Worm (Caenorhabditis elegans) whole organism, late embryonic: ENCODE results near the gene arl-1.

Experiments
- C08G9.2 ChIP-seq: sonication (generic microtip); optimal IDR thresholded peaks from 2 replicates; lab custom pipeline; 2016; ENCODE audit warnings: mild to moderate bottlenecking, missing genetic modification characterization, moderate library complexity, missing compliant biosample characterization
- C38D4.7 ChIP-seq: fragments of 200-800 bp; sonication (Bioruptor generic); optimal IDR thresholded peaks from 2 replicates; lab custom pipeline; 2018; ENCODE audit warnings: mild to moderate bottlenecking, missing genetic modification characterization, moderate library complexity, missing compliant biosample characterization
- F13H6.1 ChIP-seq: sonication (generic microtip); optimal IDR thresholded peaks from 2 replicates; lab custom pipeline; 2016; ENCODE audit warnings: missing genetic modification characterization, missing compliant biosample characterization
- K09A11.1 ChIP-seq: sonication (generic microtip); optimal IDR thresholded peaks from 2 replicates; lab custom pipeline; 2017; ENCODE audit warnings: antibody characterized with exemption, mild to moderate bottlenecking, missing genetic modification characterization, missing compliant biosample characterization; ENCODE audit not compliant: insufficient read depth
- Y22D7AL.16 ChIP-seq: sonication (generic microtip); optimal IDR thresholded peaks from 2 replicates; lab custom pipeline; 2016; ENCODE audit warnings: missing genetic modification characterization, missing compliant biosample characterization
- ahr-1 ChIP-seq: sonication (generic microtip); optimal IDR thresholded peaks from 2 replicates; lab custom pipeline; 2016; ENCODE audit warnings: missing genetic modification characterization, missing compliant biosample characterization
- ama-1 ChIP-seq: fragments of 150-350 bp; optimal IDR thresholded peaks from 2 replicates; lab custom pipeline; 2014
- ceh-18 ChIP-seq: sonication (generic microtip); optimal IDR thresholded peaks from 2 replicates; lab custom pipeline; 2016; ENCODE audit warnings: missing genetic modification characterization, missing compliant biosample characterization
- ceh-19 ChIP-seq: fragments of 200-800 bp; sonication (Bioruptor generic); optimal IDR thresholded peaks from 2 replicates; lab custom pipeline; 2018; ENCODE audit warnings: mild to moderate bottlenecking, missing genetic modification characterization, missing compliant biosample characterization
- ceh-2 ChIP-seq: sonication (generic microtip); optimal IDR thresholded peaks from 2 replicates; lab custom pipeline; 2016; ENCODE audit warnings: missing genotype, missing genetic modification characterization, missing compliant biosample characterization
- ceh-22 ChIP-seq: sonication (generic microtip); optimal IDR thresholded peaks from 2 replicates; lab custom pipeline; 2017; ENCODE audit warnings: missing biosample characterization, missing genetic modification characterization
- ceh-30 ChIP-seq: fragments of 150-350 bp; optimal IDR thresholded peaks from 2 replicates; lab custom pipeline; 2014; ENCODE audit warnings: missing biosample characterization, missing genetic modification characterization
- ceh-31 ChIP-seq: sonication (generic microtip); optimal IDR thresholded peaks from 2 replicates; lab custom pipeline; 2016; ENCODE audit warnings: missing genetic modification characterization, missing compliant biosample characterization
- ceh-45 ChIP-seq: fragments of 200-800 bp; sonication (Bioruptor generic); IDR thresholded peaks from 2 replicates; pipeline ENCODE4 v1.3.6; 2022; ENCODE audit warnings: missing genetic modification reagents, missing genetic modification characterization, missing compliant biosample characterization
- ceh-48 ChIP-seq: sonication (generic microtip); optimal IDR thresholded peaks from 2 replicates; lab custom pipeline; 2016; ENCODE audit warnings: missing genetic modification characterization, inconsistent platforms, missing compliant biosample characterization
- ceh-9 ChIP-seq: sonication (generic microtip); optimal IDR thresholded peaks from 2 replicates; lab custom pipeline; 2016; ENCODE audit warnings: mild to moderate bottlenecking, missing genetic modification characterization, inconsistent platforms, missing compliant biosample characterization
- che-1 ChIP-seq: sonication (generic microtip); optimal IDR thresholded peaks from 2 replicates; lab custom pipeline; 2016; ENCODE audit warnings: mild to moderate bottlenecking, missing genetic modification characterization, missing compliant biosample characterization
- dmd-4 ChIP-seq: sonication (generic microtip); optimal IDR thresholded peaks from 2 replicates; lab custom pipeline; 2016; ENCODE audit warnings: borderline replicate concordance, missing genetic modification characterization, missing compliant biosample characterization
- elt-4 ChIP-seq: sonication (generic microtip); optimal IDR thresholded peaks from 2 replicates; lab custom pipeline; 2016; ENCODE audit warnings: missing genetic modification characterization, missing compliant biosample characterization
- ets-4 ChIP-seq: sonication (generic microtip); optimal IDR thresholded peaks from 2 replicates; lab custom pipeline; 2016; ENCODE audit warnings: missing genetic modification characterization, missing compliant biosample characterization
- fax-1 ChIP-seq: sonication (generic microtip); optimal IDR thresholded peaks from 2 replicates; lab custom pipeline; 2016; ENCODE audit warnings: missing genotype, missing genetic modification characterization, missing compliant biosample characterization
- fkh-10 ChIP-seq: fragments of 150-350 bp; optimal IDR thresholded peaks from 2 replicates; lab custom pipeline; 2014; ENCODE audit warnings: missing biosample characterization, missing genetic modification reagents, missing genetic modification characterization
- gmeb-2 ChIP-seq: sonication (generic microtip); optimal IDR thresholded peaks from 2 replicates; lab custom pipeline; 2016; ENCODE audit warnings: missing genetic modification characterization, inconsistent platforms, missing compliant biosample characterization
- hlh-30 ChIP-seq: sonication (generic microtip); optimal IDR thresholded peaks from 2 replicates; lab custom pipeline; 2017; ENCODE audit warnings: antibody characterized with exemption, missing genetic modification characterization, missing compliant biosample characterization; ENCODE audit not compliant: insufficient read depth
- lin-11 ChIP-seq: fragments of 200-800 bp; sonication (Bioruptor generic); optimal IDR thresholded peaks from 2 replicates; lab custom pipeline; 2018; ENCODE audit warnings: mild to moderate bottlenecking, missing genetic modification characterization, missing compliant biosample characterization
- mec-3 ChIP-seq: sonication (generic microtip); optimal IDR thresholded peaks from 2 replicates; lab custom pipeline; 2016; ENCODE audit warnings: borderline replicate concordance, missing genetic modification characterization, missing compliant biosample characterization
- nfya-1 ChIP-seq: sonication (generic microtip); optimal IDR thresholded peaks from 2 replicates; lab custom pipeline; 2017; ENCODE audit warnings: missing genetic modification characterization, mild to moderate bottlenecking, missing compliant biosample characterization, antibody characterized with exemption, moderate library complexity
- nhr-11 ChIP-seq: fragments of 150-350 bp; optimal IDR thresholded peaks from 2 replicates; lab custom pipeline; 2014; ENCODE audit warnings: missing biosample characterization, missing genetic modification characterization
- npax-4 ChIP-seq: sonication (generic microtip); optimal IDR thresholded peaks from 2 replicates; lab custom pipeline; 2016; ENCODE audit warnings: missing genetic modification characterization, missing compliant biosample characterization
- pag-3 ChIP-seq: sonication (generic microtip); optimal IDR thresholded peaks from 2 replicates; lab custom pipeline; 2016; ENCODE audit warnings: missing compliant biosample characterization, missing genetic modification characterization, borderline replicate concordance
- pat-9 ChIP-seq: fragments of 200-800 bp; sonication (Bioruptor generic); optimal IDR thresholded peaks from 2 replicates; lab custom pipeline; 2018; ENCODE audit warnings: mild to moderate bottlenecking, missing genetic modification characterization, moderate library complexity, missing compliant biosample characterization
- pax-1 ChIP-seq: fragments of 150-350 bp; optimal IDR thresholded peaks from 2 replicates; lab custom pipeline; 2014; ENCODE audit warnings: missing biosample characterization, missing genetic modification characterization
- pha-2 ChIP-seq: sonication (generic microtip); optimal IDR thresholded peaks from 2 replicates; lab custom pipeline; 2017; ENCODE audit warnings: mild to moderate bottlenecking, missing genetic modification characterization, missing compliant biosample characterization
- pha-4 ChIP-seq: fragments of 150-350 bp; optimal IDR thresholded peaks from 2 replicates; lab custom pipeline; 2018; ENCODE audit warnings: missing biosample characterization, missing genetic modification reagents, missing genetic modification characterization
- pros-1 ChIP-seq: fragments of 150-350 bp; optimal IDR thresholded peaks from 2 replicates; lab custom pipeline; 2014; ENCODE audit warnings: missing biosample characterization, missing genetic modification reagents, missing genetic modification characterization
- ref-2 ChIP-seq: sonication (generic microtip); optimal IDR thresholded peaks from 2 replicates; lab custom pipeline; 2016; ENCODE audit warnings: missing genetic modification characterization, missing compliant biosample characterization
- rnt-1 ChIP-seq: sonication (generic microtip); optimal IDR thresholded peaks from 2 replicates; lab custom pipeline; 2016; ENCODE audit warnings: missing genetic modification characterization, missing compliant biosample characterization
- sdc-2 ChIP-seq: sonication (generic microtip); optimal IDR thresholded peaks from 2 replicates; lab custom pipeline; 2016; ENCODE audit warnings: missing genotype, missing genetic modification characterization, missing compliant biosample characterization
- sox-2 ChIP-seq: fragments of 200-800 bp; sonication (Bioruptor generic); IDR thresholded peaks from 2 replicates; pipeline ENCODE4 v1.3.6; 2022; ENCODE audit warnings: missing genetic modification reagents, missing genetic modification characterization, missing compliant biosample characterization
- syd-9 ChIP-seq: sonication (generic microtip); optimal IDR thresholded peaks from 2 replicates; lab custom pipeline; 2016; ENCODE audit warnings: mild to moderate bottlenecking, missing genetic modification characterization, moderate library complexity, missing compliant biosample characterization
- tbx-2 ChIP-seq: sonication (generic microtip); optimal IDR thresholded peaks from 2 replicates; lab custom pipeline; 2016; ENCODE audit warnings: missing genetic modification characterization, missing compliant biosample characterization
- tbx-7 ChIP-seq: sonication (generic microtip); optimal IDR thresholded peaks from 2 replicates; lab custom pipeline; 2016; ENCODE audit warnings: missing genotype, missing genetic modification characterization, missing compliant biosample characterization
- unc-3 ChIP-seq, 2 experiments: fragments of 200-800 bp in 1 of 2; sonication (Bioruptor generic) in 1 of 2; sonication (generic microtip) in 1 of 2; conservative IDR thresholded peaks in 1 of 2; optimal IDR thresholded peaks in 1 of 2; 2 replicates each; pipeline versions ENCODE4 v1.3.6 to Lab custom; 2016 to 2022; ENCODE audit warnings: missing compliant biosample characterization in 2 of 2, missing genetic modification characterization in 2 of 2, missing genetic modification reagents in 1 of 2
- unc-42 ChIP-seq: sonication (generic microtip); optimal IDR thresholded peaks from 2 replicates; lab custom pipeline; 2016; ENCODE audit warnings: missing genotype, missing genetic modification characterization, missing compliant biosample characterization
- unc-55 ChIP-seq: sonication (generic microtip); optimal IDR thresholded peaks from 2 replicates; lab custom pipeline; 2017; ENCODE audit warnings: missing biosample characterization, missing genetic modification reagents, missing genetic modification characterization
- unc-86 ChIP-seq: sonication (generic microtip); optimal IDR thresholded peaks from 2 replicates; lab custom pipeline; 2016; ENCODE audit warnings: missing genetic modification characterization, missing compliant biosample characterization
- ztf-16 ChIP-seq: sonication (generic microtip); optimal IDR thresholded peaks from 2 replicates; lab custom pipeline; 2017; ENCODE audit warnings: missing genetic modification characterization, missing compliant biosample characterization

arl-1 gene

ce11 chrII:8556166-8556565, 25.6 kb upstream of the arl-1 start, which contains the start of gene glb-27:
glb-27 (minus strand) TSS chrII:8556266.
- TF ChIP-seq rnt-1 (tag; lab: Kevin White, UChicago) (no peak), fax-1 (tag; lab: Kevin White, UChicago) (no peak), dmd-4 (no peak), nfya-1 (tag; lab: Kevin White, UChicago) (no peak), ceh-9 (tag; lab: Kevin White, UChicago) (no peak), hlh-30 (no peak), unc-55 (GFP tag; lab: Kevin White, UChicago) (no peak), ceh-18 (tag; lab: Kevin White, UChicago) (no peak), unc-86 (tag; lab: Kevin White, UChicago) (no peak), ref-2 (tag; lab: Kevin White, UChicago) (no peak), ztf-16 (tag; lab: Kevin White, UChicago) (no peak), sdc-2 (no peak), tbx-2 (tag; lab: Kevin White, UChicago) (no peak)

ce11 chrII:8559188-8559587, 22.6 kb upstream of the arl-1 start:
- TF ChIP-seq syd-9 (no peak), fkh-10 (peak; percentile 14), unc-42 (tag; lab: Kevin White, UChicago) (peak; percentile 97), pax-1 (no peak)

DNA sequence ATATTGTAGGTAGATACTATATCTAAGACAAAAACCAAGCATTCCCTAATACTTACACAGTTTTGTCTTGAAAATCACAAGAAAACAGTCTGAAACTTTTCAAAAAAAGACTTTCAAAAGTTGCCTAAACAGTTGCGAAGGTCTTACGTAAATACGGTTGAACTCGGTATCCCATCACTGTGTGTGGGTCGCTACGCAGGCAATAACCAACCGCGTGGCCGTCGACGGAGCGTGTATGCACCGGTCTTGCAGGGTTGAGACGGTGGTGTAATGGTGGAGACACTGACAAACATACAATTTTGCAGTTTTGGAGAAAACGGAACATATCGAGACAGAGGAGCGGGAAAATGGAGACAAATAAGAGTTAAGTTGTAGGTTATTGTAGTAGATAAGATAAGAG, 20.6 kb upstream of the arl-1 start, which contains the start of gene iff-2:
Gene iff-2 (minus strand): TSS at position 141 of the 400 bp plus-strand sequence.
- TF ChIP-seq ceh-30 (tag; lab: Kevin White, UChicago): peak; percentile 39
- peak; percentile 97 for TF ChIP-seq tbx-2 (tag; lab: Kevin White, UChicago)
- peak; percentile 76 for TF ChIP-seq unc-86 (tag; lab: Kevin White, UChicago)
- peak; percentile 89 for TF ChIP-seq ets-4 (tag; lab: Kevin White, UChicago)
- peak; percentile 78 for TF ChIP-seq sdc-2
- no peak for TF ChIP-seq gmeb-2 (tag; lab: Kevin White, UChicago)
- no peak for TF ChIP-seq npax-4 (tag; lab: Kevin White, UChicago)
- TF ChIP-seq unc-42 (tag; lab: Kevin White, UChicago): peak; percentile 93
- no peak for TF ChIP-seq Y22D7AL.16 (tag; lab: Kevin White, UChicago)
- TF ChIP-seq che-1 (tag; lab: Kevin White, UChicago): no peak
- TF ChIP-seq ceh-19 (GFP tag; lab: Kevin White, UChicago): peak; percentile 62
- peak; percentile 86 for TF ChIP-seq unc-55 (GFP tag; lab: Kevin White, UChicago)
- peak; percentile 95 for TF ChIP-seq ceh-31 (tag; lab: Kevin White, UChicago)
- peak; percentile 43; the same call in 1 of the 2 replicates for TF ChIP-seq unc-3 (GFP tag; conservative IDR thresholded peaks at IDR 0.05; lab: Robert Waterston, UW)
- TF ChIP-seq unc-3 (tag; optimal IDR thresholded peaks at IDR 0.05; lab: Kevin White, UChicago): peak; percentile 48
- TF ChIP-seq ama-1 (lab: Kevin White, UChicago): peak; percentile 51
- peak; percentile 59 for TF ChIP-seq fkh-10
- peak; percentile 100 for TF ChIP-seq hlh-30
- TF ChIP-seq ceh-48 (tag; lab: Kevin White, UChicago): peak; percentile 49
- TF ChIP-seq ceh-22 (tag; lab: Kevin White, UChicago): peak; percentile 67
- TF ChIP-seq pat-9 (tag; lab: Kevin White, UChicago): peak; percentile 72
- peak; percentile 46 for TF ChIP-seq pha-2 (tag; lab: Kevin White, UChicago)
- peak; percentile 1 for TF ChIP-seq dmd-4
- TF ChIP-seq mec-3: no peak
- no peak for TF ChIP-seq pha-4 (tag; lab: Kevin White, UChicago)
- TF ChIP-seq C08G9.2 (tag; lab: Kevin White, UChicago): peak; percentile 65
- TF ChIP-seq tbx-7: peak; percentile 48
- TF ChIP-seq ahr-1 (tag; lab: Kevin White, UChicago): no peak
- peak; percentile 18 for TF ChIP-seq C38D4.7 (GFP tag; lab: Kevin White, UChicago)
- TF ChIP-seq lin-11 (tag; lab: Kevin White, UChicago): peak; percentile 13
- TF ChIP-seq pag-3 (tag; lab: Kevin White, UChicago): no peak
- peak; percentile 62; the same call in 1 of the 2 replicates for TF ChIP-seq ceh-45 (GFP tag; lab: Robert Waterston, UW)
- TF ChIP-seq fax-1 (tag; lab: Kevin White, UChicago): no peak
- TF ChIP-seq ztf-16 (tag; lab: Kevin White, UChicago): peak; percentile 83
- TF ChIP-seq elt-4 (tag; lab: Kevin White, UChicago): no peak
- TF ChIP-seq pros-1 (tag; lab: Kevin White, UChicago): peak; percentile 96
- TF ChIP-seq nhr-11 (tag; lab: Kevin White, UChicago): peak; percentile 62
- TF ChIP-seq ceh-2: peak; percentile 76
- peak; percentile 83 for TF ChIP-seq pax-1
- peak; percentile 66 for TF ChIP-seq F13H6.1 (tag; lab: Kevin White, UChicago)
- TF ChIP-seq sox-2 (GFP tag; lab: Robert Waterston, UW): peak; percentile 39; the same call in 1 of the 2 replicates
- peak; percentile 80 for TF ChIP-seq K09A11.1
